Fruit fly (Drosophila melanogaster) whole organism, embryonic: ENCODE results near the gene CG42240.

Experiments
- Abd-B ChIP-seq: fragments of 200-800 bp; sonication (Bioruptor generic); optimal IDR thresholded peaks from 2 replicates; lab custom pipeline; 2018; ENCODE audit warnings: missing biosample characterization, mild to moderate bottlenecking, missing genetic modification characterization, moderate library complexity
- Bgb ChIP-seq: fragments of 200-800 bp; sonication (Bioruptor generic); IDR thresholded peaks from 2 replicates; pipeline ENCODE4 v1.3.6; 2022; ENCODE audit warnings: missing biosample characterization, missing genetic modification characterization; ENCODE audit not compliant: partially characterized antibody
- C15 ChIP-seq: fragments of 200-800 bp; sonication (Bioruptor generic); IDR thresholded peaks from 3 replicates; pipeline ENCODE4 v1.3.6; 2022; ENCODE audit warnings: missing biosample characterization, missing genetic modification characterization
- CG10321 ChIP-seq: fragments of 200-800 bp; sonication (Bioruptor generic); IDR thresholded peaks from 2 replicates; pipeline ENCODE4 v1.3.6; 2022; ENCODE audit warnings: missing biosample characterization, missing genetic modification characterization
- CG10431 ChIP-seq: fragments of 200-800 bp; sonication (Bioruptor generic); optimal IDR thresholded peaks from 3 replicates; lab custom pipeline; 2018; ENCODE audit warnings: missing biosample characterization, mild to moderate bottlenecking, missing genetic modification characterization
- CG10565 ChIP-seq: fragments of 200-800 bp; sonication (Bioruptor generic); optimal IDR thresholded peaks from 3 replicates; lab custom pipeline; 2016; ENCODE audit warnings: missing biosample characterization, mild to moderate bottlenecking, missing genetic modification characterization
- CG11093 ChIP-seq: fragments of 200-800 bp; sonication (Bioruptor generic); IDR thresholded peaks from 3 replicates; pipeline ENCODE4 v1.3.6; 2022; ENCODE audit warnings: missing biosample characterization, missing genetic modification characterization
- CG11456 ChIP-seq: fragments of 200-800 bp; sonication (Bioruptor generic); IDR thresholded peaks from 3 replicates; pipeline ENCODE4 v1.3.6; 2022; ENCODE audit warnings: missing biosample characterization, missing genetic modification characterization
- CG12155 ChIP-seq: fragments of 200-800 bp; sonication (Bioruptor generic); optimal IDR thresholded peaks from 3 replicates; lab custom pipeline; 2016; ENCODE audit warnings: missing biosample characterization, missing genetic modification characterization
- CG1233 ChIP-seq: fragments of 200-800 bp; sonication (Bioruptor generic); optimal IDR thresholded peaks from 4 replicates; lab custom pipeline; 2018; ENCODE audit warnings: missing biosample characterization, mild to moderate bottlenecking, missing genetic modification characterization
- CG13424 ChIP-seq: fragments of 200-800 bp; sonication (Bioruptor generic); optimal IDR thresholded peaks from 2 replicates; lab custom pipeline; 2019; ENCODE audit warnings: missing biosample characterization, mild to moderate bottlenecking, missing genetic modification characterization, moderate library complexity
- CG13775 ChIP-seq: fragments of 200-800 bp; sonication (Bioruptor generic); optimal IDR thresholded peaks from 3 replicates; lab custom pipeline; 2017; ENCODE audit warnings: missing biosample characterization, mild to moderate bottlenecking, missing genetic modification characterization
- CG15073 ChIP-seq: fragments of 200-800 bp; sonication (Bioruptor generic); optimal IDR thresholded peaks from 2 replicates; lab custom pipeline; 2016; ENCODE audit warnings: missing biosample characterization, missing genetic modification characterization
- CG17829 ChIP-seq: fragments of 200-800 bp; optimal IDR thresholded peaks from 2 replicates; lab custom pipeline; 2019; ENCODE audit warnings: missing biosample characterization, mild to moderate bottlenecking, missing genetic modification characterization, moderate library complexity
- CG2120 ChIP-seq: fragments of 200-800 bp; sonication (Bioruptor generic); optimal IDR thresholded peaks from 3 replicates; lab custom pipeline; 2016; ENCODE audit warnings: missing biosample characterization, missing genetic modification characterization
- CG2678 ChIP-seq: fragments of 200-800 bp; sonication (Bioruptor generic); optimal IDR thresholded peaks from 3 replicates; lab custom pipeline; 2019; ENCODE audit warnings: missing biosample characterization, mild to moderate bottlenecking, missing genetic modification characterization, moderate library complexity
- CG31441 ChIP-seq: fragments of 200-800 bp; sonication (Bioruptor generic); IDR thresholded peaks from 2 replicates; pipeline ENCODE4 v1.3.6; 2022; ENCODE audit warnings: missing biosample characterization, missing genetic modification characterization
- CG32767 ChIP-seq: fragments of 200-800 bp; sonication (Bioruptor generic); IDR thresholded peaks from 2 replicates; pipeline ENCODE4 v1.3.6; 2022; ENCODE audit warnings: missing biosample characterization, missing genetic modification characterization
- CG3281 ChIP-seq: fragments of 200-800 bp; sonication (Bioruptor generic); optimal IDR thresholded peaks from 3 replicates; lab custom pipeline; 2017; ENCODE audit warnings: missing biosample characterization, mild to moderate bottlenecking, missing genetic modification characterization
- CG33557 ChIP-seq: fragments of 200-800 bp; sonication (Bioruptor generic); optimal IDR thresholded peaks from 2 replicates; lab custom pipeline; 2019; ENCODE audit warnings: missing biosample characterization, mild to moderate bottlenecking, missing genetic modification characterization, moderate library complexity
- CG43689 ChIP-seq: fragments of 200-800 bp; sonication (Bioruptor generic); IDR thresholded peaks from 2 replicates; pipeline ENCODE4 v1.3.6; 2022; ENCODE audit warnings: missing biosample characterization, missing genetic modification characterization
- CG6175 ChIP-seq: fragments of 200-800 bp; sonication (Bioruptor generic); IDR thresholded peaks from 3 replicates; pipeline ENCODE4 v1.3.6; 2022; ENCODE audit warnings: missing biosample characterization, missing genetic modification characterization
- CG7786 ChIP-seq: fragments of 200-800 bp; sonication (Bioruptor generic); optimal IDR thresholded peaks from 2 replicates; lab custom pipeline; 2016; ENCODE audit warnings: missing biosample characterization, missing genetic modification characterization
- CG8765 ChIP-seq: fragments of 200-800 bp; sonication (Bioruptor generic); IDR thresholded peaks from 2 replicates; pipeline ENCODE4 v1.3.6; 2022; ENCODE audit warnings: missing biosample characterization, missing genetic modification characterization
- Camta ChIP-seq: fragments of 200-800 bp; sonication (Bioruptor generic); optimal IDR thresholded peaks from 2 replicates; lab custom pipeline; 2016; ENCODE audit warnings: missing biosample characterization, missing genetic modification characterization
- Fer2 ChIP-seq: fragments of 200-800 bp; sonication (Bioruptor generic); optimal IDR thresholded peaks from 2 replicates; lab custom pipeline; 2018; ENCODE audit warnings: missing biosample characterization, mild to moderate bottlenecking, missing genetic modification characterization, moderate library complexity
- Hey ChIP-seq: fragments of 200-800 bp; sonication (Bioruptor generic); optimal IDR thresholded peaks from 3 replicates; lab custom pipeline; 2018; ENCODE audit warnings: missing biosample characterization, mild to moderate bottlenecking, missing genetic modification characterization
- Hsf ChIP-seq: fragments of 200-800 bp; sonication (Bioruptor generic); optimal IDR thresholded peaks from 3 replicates; lab custom pipeline; 2016; ENCODE audit warnings: missing biosample characterization, missing genetic modification characterization
- MBD-R2 ChIP-seq: fragments of 200-800 bp; sonication (Bioruptor generic); IDR thresholded peaks from 2 replicates; pipeline ENCODE4 v1.3.6; 2022; ENCODE audit warnings: missing biosample characterization, missing genetic modification characterization
- Max ChIP-seq: fragments of 200-800 bp; sonication (Bioruptor generic); optimal IDR thresholded peaks from 2 replicates; lab custom pipeline; 2016; ENCODE audit warnings: missing biosample characterization, mild to moderate bottlenecking, missing genetic modification characterization
- Med ChIP-seq: fragments of 200-800 bp; sonication (Bioruptor generic); peaks from one replicate; lab custom pipeline; 2016; ENCODE audit warnings: missing biosample characterization, missing genetic modification characterization, mild to moderate bottlenecking, inconsistent platforms, moderate library complexity
- Nf-YC ChIP-seq: fragments of 200-800 bp; optimal IDR thresholded peaks from 3 replicates; lab custom pipeline; 2019; ENCODE audit warnings: missing biosample characterization, mild to moderate bottlenecking, missing genetic modification characterization, moderate library complexity
- Oli ChIP-seq: fragments of 200-800 bp; sonication (Bioruptor generic); optimal IDR thresholded peaks from 2 replicates; lab custom pipeline; 2018; ENCODE audit warnings: missing biosample characterization, mild to moderate bottlenecking, missing genetic modification characterization, moderate library complexity
- Ravus ChIP-seq: fragments of 200-800 bp; sonication (Bioruptor generic); IDR thresholded peaks from 2 replicates; pipeline ENCODE4 v1.3.6; 2022; ENCODE audit warnings: missing biosample characterization, missing genetic modification characterization
- Rfx ChIP-seq: fragments of 200-800 bp; sonication (Bioruptor generic); IDR thresholded peaks from 2 replicates; pipeline ENCODE4 v1.3.6; 2022; ENCODE audit warnings: missing biosample characterization, missing genetic modification characterization
- Sry-δ ChIP-seq: fragments of 200-800 bp; sonication (Bioruptor generic); optimal IDR thresholded peaks from 2 replicates; lab custom pipeline; 2016; ENCODE audit warnings: missing biosample characterization, missing genetic modification characterization
- Stat92E ChIP-seq, 3 experiments: fragments of >200 bp in 2 of 3; fragments of 200-800 bp in 1 of 3; sonication (Bioruptor generic) in 1 of 3; optimal IDR thresholded peaks; 2 replicates each; lab custom pipeline; 2017 to 2019; ENCODE audit warnings: missing biosample characterization in 3 of 3, missing genetic modification characterization in 3 of 3, mild to moderate bottlenecking in 1 of 3, moderate library complexity in 1 of 3
- Taf1 ChIP-seq: fragments of 200-800 bp; sonication (Bioruptor generic); IDR thresholded peaks from 2 replicates; pipeline ENCODE4 v1.3.6; 2022; ENCODE audit warnings: missing biosample characterization, missing genetic modification characterization
- chinmo ChIP-seq: fragments of 200-800 bp; sonication (Bioruptor generic); IDR thresholded peaks from 4 replicates; pipeline ENCODE4 v1.3.6; 2022; ENCODE audit warnings: missing biosample characterization, missing genetic modification characterization; ENCODE audit not compliant: partially characterized antibody
- corto ChIP-seq: fragments of 200-800 bp; sonication (Bioruptor generic); optimal IDR thresholded peaks from 2 replicates; lab custom pipeline; 2016; ENCODE audit warnings: missing biosample characterization, mild to moderate bottlenecking, missing genetic modification characterization, moderate library complexity
- cwo ChIP-seq: fragments of 200-800 bp; sonication (Bioruptor generic); optimal IDR thresholded peaks from 3 replicates; lab custom pipeline; 2017; ENCODE audit warnings: missing biosample characterization, missing genetic modification characterization, mild to moderate bottlenecking, moderate library complexity, missing genetic modification reagents
- disco-r ChIP-seq: fragments of 200-800 bp; sonication (Bioruptor generic); optimal IDR thresholded peaks from 2 replicates; lab custom pipeline; 2016; ENCODE audit warnings: missing biosample characterization, missing genetic modification characterization
- gro ChIP-seq: fragments of 200-800 bp; sonication (Bioruptor generic); optimal IDR thresholded peaks from 2 replicates; lab custom pipeline; 2016; ENCODE audit warnings: missing biosample characterization, missing genetic modification characterization
- hkb ChIP-seq, 2 experiments: fragments of 200-800 bp in 1 of 2; fragments of >200 bp in 1 of 2; sonication (Bioruptor generic) in 1 of 2; IDR thresholded peaks in 1 of 2; optimal IDR thresholded peaks in 1 of 2; 2 replicates each; pipeline versions ENCODE4 v1.3.6 to Lab custom; 2017 to 2022; ENCODE audit warnings: missing biosample characterization in 1 of 2, missing genetic modification characterization in 1 of 2
- kah ChIP-seq: fragments of 200-800 bp; sonication (Bioruptor generic); optimal IDR thresholded peaks from 2 replicates; lab custom pipeline; 2018; ENCODE audit warnings: missing biosample characterization, mild to moderate bottlenecking, missing genetic modification characterization
- lov ChIP-seq, 2 experiments: fragments of 200-800 bp in 1 of 2; fragments of >200 bp in 1 of 2; sonication (Bioruptor generic) in 1 of 2; IDR thresholded peaks in 1 of 2; optimal IDR thresholded peaks in 1 of 2; 2 replicates in 1 of 2; 3 replicates in 1 of 2; pipeline versions ENCODE4 v1.3.6 to Lab custom; 2017 to 2022; ENCODE audit warnings: missing biosample characterization in 1 of 2, missing genetic modification characterization in 1 of 2
- pzg ChIP-seq: fragments of 200-800 bp; sonication (Bioruptor generic); optimal IDR thresholded peaks from 3 replicates; lab custom pipeline; 2018; ENCODE audit warnings: missing biosample characterization, mild to moderate bottlenecking, missing genetic modification characterization, moderate library complexity
- ranshi ChIP-seq: fragments of 200-800 bp; sonication (Bioruptor generic); IDR thresholded peaks from 2 replicates; pipeline ENCODE4 v1.3.6; 2022; ENCODE audit warnings: missing biosample characterization, missing genetic modification characterization
- zen ChIP-seq: fragments of 200-800 bp; sonication (Bioruptor generic); optimal IDR thresholded peaks from 3 replicates; lab custom pipeline; 2018; ENCODE audit warnings: missing biosample characterization, mild to moderate bottlenecking, missing genetic modification characterization, moderate library complexity

Gene CG42240

DNA sequence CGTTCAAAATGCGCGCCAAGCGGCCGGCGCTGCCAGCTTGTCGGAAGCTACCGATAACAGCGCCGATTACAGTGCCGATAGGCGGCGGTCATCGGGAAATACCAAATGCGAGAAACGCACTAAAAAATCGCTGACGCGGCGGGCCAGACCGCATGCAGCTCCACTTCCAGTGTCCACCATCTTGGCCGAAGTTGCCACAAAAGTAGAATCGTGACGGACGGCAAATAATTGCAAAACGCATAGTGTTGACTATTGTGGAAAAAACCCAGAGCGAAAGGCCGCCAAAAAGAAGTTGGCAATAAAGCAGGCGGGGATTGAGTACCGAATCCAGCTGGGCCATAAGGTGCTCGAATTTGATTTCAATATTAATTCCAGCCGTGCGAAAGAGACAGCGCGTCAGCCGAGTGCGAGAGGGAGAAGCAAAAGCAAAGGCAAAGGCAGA lies 16.3 kb downstream of the CG42240 start, which contains the start of gene CG3847 (continued):
- no peak for TF ChIP-seq Taf1 (GFP tag; lab: Robert Waterston, UW)
- TF ChIP-seq Sry-δ (GFP tag; lab: Kevin White, UChicago) = peak; percentile 81
- TF ChIP-seq corto (GFP tag; lab: Kevin White, UChicago) = no peak
- TF ChIP-seq chinmo = peak; percentile 85; the same call in 1 of the 4 replicates
- TF ChIP-seq CG13775 (GFP tag; lab: Kevin White, UChicago) = peak; percentile 24
- peak; percentile 13 for TF ChIP-seq Max (GFP tag; lab: Kevin White, UChicago)
- no peak for TF ChIP-seq hkb (optimal IDR thresholded peaks at IDR 0.05; lab: Kevin White, UChicago)
- TF ChIP-seq hkb (GFP tag; IDR thresholded peaks at IDR 0.05; lab: Robert Waterston, UW) = peak; percentile 39
- TF ChIP-seq kah (GFP tag; lab: Kevin White, UChicago) = no peak
- TF ChIP-seq CG10431 (GFP tag; lab: Kevin White, UChicago) = peak; percentile 28
- TF ChIP-seq Oli (tag; lab: Kevin White, UChicago) = no peak
- peak; percentile 46 for TF ChIP-seq CG3281
- peak; percentile 73 for TF ChIP-seq MBD-R2 (GFP tag; lab: Robert Waterston, UW)
- peak; percentile 35 for TF ChIP-seq CG7786 (GFP tag; lab: Kevin White, UChicago)
- TF ChIP-seq Hey (tag; lab: Kevin White, UChicago) = no peak
- peak; percentile 47 for TF ChIP-seq Nf-YC (tag; lab: Kevin White, UChicago)
- TF ChIP-seq CG33557 (GFP tag; lab: Kevin White, UChicago) = peak; percentile 42
- 0 out of 2 replicates have a peak, but pooled peaks have one; percentile 44 for TF ChIP-seq ranshi (GFP tag; lab: Robert Waterston, UW)
- TF ChIP-seq CG10565 (GFP tag; lab: Kevin White, UChicago) = no peak
- peak; percentile 99 for TF ChIP-seq pzg (GFP tag; lab: Kevin White, UChicago)
- TF ChIP-seq Bgb (GFP tag; lab: Robert Waterston, UW) = peak; percentile 81
- peak; percentile 25 for TF ChIP-seq Hsf (GFP tag; lab: Kevin White, UChicago)
- TF ChIP-seq CG10321 = peak; percentile 56; the same call in 1 of the 2 replicates
- TF ChIP-seq Stat92E (GFP tag; optimal IDR thresholded peaks at IDR 0.05; lab: Kevin White, UChicago) = peak in 1 of 3 experiments; percentile 37
- peak; percentile 54; the same call in 1 of the 3 replicates for TF ChIP-seq CG11456 (GFP tag; lab: Robert Waterston, UW)
- TF ChIP-seq Abd-B (GFP tag; lab: Kevin White, UChicago) = no peak
- TF ChIP-seq CG2678 = peak; percentile 6
- no peak for TF ChIP-seq C15 (GFP tag; lab: Robert Waterston, UW)
- peak; percentile 37 for TF ChIP-seq CG12155 (GFP tag; lab: Kevin White, UChicago)
- TF ChIP-seq Ravus (GFP tag; lab: Robert Waterston, UW) = no peak
- TF ChIP-seq CG6175 = peak; percentile 54; the same call in 1 of the 3 replicates
- TF ChIP-seq disco-r = no peak
- peak; percentile 51 for TF ChIP-seq CG2120 (GFP tag; lab: Kevin White, UChicago)
- no peak for TF ChIP-seq cwo (GFP tag; lab: Kevin White, UChicago)
- TF ChIP-seq CG11093 (GFP tag; lab: Robert Waterston, UW) = no peak
- TF ChIP-seq Med (GFP tag; lab: Kevin White, UChicago) = peak; percentile 88
- no peak for TF ChIP-seq CG32767 (GFP tag; lab: Robert Waterston, UW)
- no peak for TF ChIP-seq Fer2 (tag; lab: Kevin White, UChicago)
- TF ChIP-seq CG17829 (tag; lab: Kevin White, UChicago) = peak; percentile 55
- peak; percentile 18 for TF ChIP-seq CG13424 (tag; lab: Kevin White, UChicago)
- TF ChIP-seq CG31441 (GFP tag; lab: Robert Waterston, UW) = 0 out of 2 replicates have a peak, but pooled peaks have one; percentile 11
- peak; percentile 7 for TF ChIP-seq zen (tag; lab: Kevin White, UChicago)
- no peak for TF ChIP-seq lov (optimal IDR thresholded peaks at IDR 0.05; lab: Kevin White, UChicago)
- TF ChIP-seq lov (GFP tag; IDR thresholded peaks at IDR 0.05; lab: Robert Waterston, UW) = 0 out of 3 replicates have a peak, but pooled peaks have one; percentile 46
- no peak for TF ChIP-seq CG15073 (GFP tag; lab: Kevin White, UChicago)
- TF ChIP-seq gro (GFP tag; lab: Kevin White, UChicago) = peak; percentile 69
- peak; percentile 19 for TF ChIP-seq CG1233
- TF ChIP-seq CG43689 (GFP tag; lab: Robert Waterston, UW) = no peak
- no peak for TF ChIP-seq CG8765
- TF ChIP-seq Rfx = peak; percentile 70
- peak; percentile 13 for TF ChIP-seq Camta (GFP tag; lab: Kevin White, UChicago)
